Worm (Caenorhabditis elegans) whole organism, L3 larva: Measurements from ENCODE around the gene str-225.

Experiments used
- aly-2 ChIP-seq: fragments of 150-350 bp; optimal IDR thresholded peaks from 2 replicates; lab custom pipeline; 2014; ENCODE audit warnings: missing biosample characterization, missing genetic modification characterization
- ama-1 ChIP-seq: fragments of 150-350 bp; optimal IDR thresholded peaks from 2 replicates; lab custom pipeline; 2018
- ceh-28 ChIP-seq: fragments of 150-350 bp; optimal IDR thresholded peaks from 2 replicates; lab custom pipeline; 2014; ENCODE audit warnings: missing biosample characterization, missing genetic modification reagents, missing genetic modification characterization
- ceh-82 ChIP-seq: fragments of 150-350 bp; optimal IDR thresholded peaks from 2 replicates; lab custom pipeline; 2014; ENCODE audit warnings: missing biosample characterization, missing genetic modification characterization
- ceh-9 ChIP-seq: sonication (generic microtip); optimal IDR thresholded peaks from 2 replicates; lab custom pipeline; 2018; ENCODE audit warnings: missing biosample characterization, missing genetic modification characterization
- daf-12 ChIP-seq: fragments of 150-350 bp; optimal IDR thresholded peaks from 2 replicates; lab custom pipeline; 2014; ENCODE audit warnings: missing biosample characterization, missing genetic modification reagents, missing genetic modification characterization
- egl-27 ChIP-seq: sonication (generic microtip); optimal IDR thresholded peaks from 4 replicates; lab custom pipeline; 2017; ENCODE audit warnings: missing biosample characterization, missing genetic modification reagents, missing genetic modification characterization
- egl-5 ChIP-seq: fragments of 150-350 bp; optimal IDR thresholded peaks from 2 replicates; lab custom pipeline; 2017; ENCODE audit warnings: missing biosample characterization, missing genetic modification reagents, missing genetic modification characterization, inconsistent platforms
- elt-1 ChIP-seq: fragments of 150-350 bp; optimal IDR thresholded peaks from 2 replicates; lab custom pipeline; 2014; ENCODE audit warnings: missing biosample characterization, missing genetic modification characterization
- elt-2 ChIP-seq: sonication (generic microtip); optimal IDR thresholded peaks from 2 replicates; lab custom pipeline; 2016; ENCODE audit warnings: missing genetic modification reagents, mild to moderate bottlenecking, missing genetic modification characterization, missing compliant biosample characterization
- elt-3 ChIP-seq, 3 experiments: fragments of 150-350 bp in 1 of 3; sonication (generic microtip) in 2 of 3; optimal IDR thresholded peaks; 2 replicates in 2 of 3; 4 replicates in 1 of 3; lab custom pipeline; 2014 to 2017; ENCODE audit warnings: missing biosample characterization in 3 of 3, missing genetic modification characterization in 3 of 3
- fkh-10 ChIP-seq: sonication (generic microtip); optimal IDR thresholded peaks from 2 replicates; lab custom pipeline; 2017; ENCODE audit warnings: missing biosample characterization, missing genetic modification reagents, missing genetic modification characterization
- fos-1 ChIP-seq: fragments of 150-350 bp; optimal IDR thresholded peaks from 2 replicates; lab custom pipeline; 2014; ENCODE audit warnings: missing biosample characterization, missing genetic modification characterization
- hmg-11 ChIP-seq: sonication (generic microtip); optimal IDR thresholded peaks from 2 replicates; lab custom pipeline; 2016; ENCODE audit warnings: missing genetic modification characterization, missing compliant biosample characterization
- jun-1 ChIP-seq: fragments of 150-350 bp; optimal IDR thresholded peaks from 2 replicates; lab custom pipeline; 2014; ENCODE audit warnings: missing biosample characterization, missing genetic modification reagents, missing genetic modification characterization
- lin-15B ChIP-seq: fragments of 150-350 bp; optimal IDR thresholded peaks from 2 replicates; lab custom pipeline; 2014; ENCODE audit warnings: missing biosample characterization, missing genetic modification characterization
- lsy-12 ChIP-seq: sonication (generic microtip); optimal IDR thresholded peaks from 2 replicates; lab custom pipeline; 2016; ENCODE audit warnings: mild to moderate bottlenecking, missing genetic modification characterization, missing compliant biosample characterization
- mdl-1 ChIP-seq: fragments of 150-350 bp; optimal IDR thresholded peaks from 2 replicates; lab custom pipeline; 2014; ENCODE audit warnings: missing biosample characterization, missing genetic modification characterization
- mml-1 ChIP-seq: fragments of 150-350 bp; sonication (generic microtip); optimal IDR thresholded peaks from 3 replicates; lab custom pipeline; 2014; ENCODE audit warnings: missing biosample characterization, missing genetic modification characterization
- nhr-11 ChIP-seq: fragments of 150-350 bp; optimal IDR thresholded peaks from 2 replicates; lab custom pipeline; 2014; ENCODE audit warnings: missing biosample characterization, missing genetic modification characterization
- nhr-12 ChIP-seq: fragments of 150-350 bp; optimal IDR thresholded peaks from 2 replicates; lab custom pipeline; 2014; ENCODE audit warnings: missing biosample characterization, missing genetic modification characterization
- nhr-23 ChIP-seq: fragments of 150-350 bp; optimal IDR thresholded peaks from 2 replicates; lab custom pipeline; 2014; ENCODE audit warnings: missing biosample characterization, missing genetic modification reagents, missing genetic modification characterization
- nhr-237 ChIP-seq: fragments of 150-350 bp; optimal IDR thresholded peaks from 2 replicates; lab custom pipeline; 2014; ENCODE audit warnings: missing biosample characterization, missing genetic modification characterization
- nhr-25 ChIP-seq: sonication (generic microtip); optimal IDR thresholded peaks from 2 replicates; lab custom pipeline; 2017; ENCODE audit warnings: missing biosample characterization, missing genetic modification characterization
- nhr-28 ChIP-seq: fragments of 150-350 bp; optimal IDR thresholded peaks from 2 replicates; lab custom pipeline; 2014; ENCODE audit warnings: missing biosample characterization, missing genetic modification characterization
- nhr-43 ChIP-seq: sonication (generic microtip); optimal IDR thresholded peaks from 2 replicates; lab custom pipeline; 2016; ENCODE audit warnings: mild to moderate bottlenecking, missing genetic modification characterization, missing compliant biosample characterization; ENCODE audit not compliant: poor library complexity, severe bottlenecking
- nhr-67 ChIP-seq: fragments of 150-350 bp; optimal IDR thresholded peaks from 2 replicates; lab custom pipeline; 2014; ENCODE audit warnings: missing biosample characterization, missing genetic modification characterization
- nhr-76 ChIP-seq: fragments of 150-350 bp; sonication (generic microtip); optimal IDR thresholded peaks from 5 replicates; lab custom pipeline; 2014; ENCODE audit warnings: missing biosample characterization, missing genetic modification characterization
- nhr-77 ChIP-seq: fragments of 150-350 bp; optimal IDR thresholded peaks from 2 replicates; lab custom pipeline; 2014; ENCODE audit warnings: missing biosample characterization, missing genetic modification characterization
- pqm-1 ChIP-seq: fragments of 150-350 bp; optimal IDR thresholded peaks from 2 replicates; lab custom pipeline; 2017; ENCODE audit warnings: missing biosample characterization, missing genetic modification characterization, inconsistent platforms
- sea-2 ChIP-seq: fragments of 150-350 bp; sonication (generic microtip); optimal IDR thresholded peaks from 4 replicates; lab custom pipeline; 2014; ENCODE audit warnings: missing biosample characterization, missing genetic modification reagents, missing genetic modification characterization
- skn-1 ChIP-seq: fragments of 150-350 bp; optimal IDR thresholded peaks from 2 replicates; lab custom pipeline; 2014; ENCODE audit warnings: missing biosample characterization, missing genetic modification characterization
- snpc-4 ChIP-seq: fragments of 150-350 bp; optimal IDR thresholded peaks from 2 replicates; lab custom pipeline; 2014; ENCODE audit warnings: missing biosample characterization, missing genetic modification characterization
- unc-39 ChIP-seq: sonication (generic microtip); optimal IDR thresholded peaks from 4 replicates; lab custom pipeline; 2017; ENCODE audit warnings: missing biosample characterization, missing genetic modification characterization
- unc-62 ChIP-seq: fragments of 150-350 bp; sonication (generic microtip); optimal IDR thresholded peaks from 4 replicates; lab custom pipeline; 2014; ENCODE audit warnings: missing biosample characterization, missing genetic modification reagents, missing genetic modification characterization
- zag-1 ChIP-seq: fragments of 150-350 bp; optimal IDR thresholded peaks from 2 replicates; lab custom pipeline; 2014; ENCODE audit warnings: missing biosample characterization, missing genetic modification characterization
- ztf-11 ChIP-seq: fragments of 150-350 bp; optimal IDR thresholded peaks from 2 replicates; lab custom pipeline; 2014; ENCODE audit warnings: missing biosample characterization, missing genetic modification characterization
- ztf-4 ChIP-seq: fragments of 150-350 bp; optimal IDR thresholded peaks from 2 replicates; lab custom pipeline; 2014; ENCODE audit warnings: missing biosample characterization, missing genetic modification characterization

Gene str-225

DNA sequence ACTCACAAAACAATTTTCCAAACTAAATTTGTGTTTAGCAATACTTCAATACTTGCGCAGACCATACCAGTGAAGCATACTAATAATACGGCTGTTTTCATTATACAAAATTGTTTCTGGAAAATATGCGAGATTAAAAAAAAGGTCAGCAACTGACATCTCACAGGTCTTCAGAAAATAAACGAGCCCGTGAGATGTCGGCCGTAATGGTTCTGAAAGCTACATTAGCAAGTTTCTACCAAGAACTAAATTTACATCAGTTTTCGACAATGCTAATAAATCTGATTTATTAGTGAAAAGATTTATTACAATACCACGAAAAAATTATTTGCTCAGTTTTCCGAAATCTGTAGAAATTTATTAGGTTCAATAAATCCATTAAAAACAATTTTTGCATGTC is 30.1 kb upstream of the str-225 start, which contains the start of gene srbc-31:
Gene srbc-31 (minus strand): TSS at position 101 of the 400 bp plus-strand sequence.
- TF ChIP-seq egl-27 (tag; lab: Kevin White, UChicago) (no peak), sea-2 (no peak), fos-1 (no peak), nhr-77 (tag; lab: Kevin White, UChicago) (no peak)

DNA sequence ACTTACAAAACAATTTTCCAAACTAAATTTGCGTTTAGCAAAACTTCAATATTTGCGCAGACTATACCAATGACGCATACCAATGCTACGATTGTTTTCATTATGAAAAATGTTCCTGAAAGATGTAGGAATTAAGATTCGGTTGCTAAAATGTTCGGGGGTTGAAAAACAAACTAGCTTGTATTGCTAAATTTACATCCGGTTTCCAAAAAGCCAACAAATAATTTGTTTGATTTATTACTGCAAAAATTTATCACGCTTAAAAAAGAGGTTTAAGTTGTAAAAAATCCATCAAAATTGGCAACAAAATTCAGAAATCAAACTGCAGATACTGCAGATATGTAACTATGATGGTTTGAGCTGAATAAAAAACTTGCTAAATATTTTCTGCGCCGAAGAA is 27.3 kb upstream of the str-225 start, which contains the start of gene srbc-30:
Gene srbc-30 (minus strand): TSS at position 101 of the 400 bp plus-strand sequence.
- TF ChIP-seq nhr-23 (tag; lab: Kevin White, UChicago) (no peak), skn-1 (tag; lab: Kevin White, UChicago) (no peak), mml-1 (no peak), snpc-4 (tag; lab: Kevin White, UChicago) (no peak), nhr-43 (tag; lab: Kevin White, UChicago) (no peak), ztf-11 (tag; lab: Kevin White, UChicago) (no peak), mdl-1 (tag; lab: Kevin White, UChicago) (no peak), jun-1 (no peak), fos-1 (no peak), lin-15B (tag; lab: Kevin White, UChicago) (no peak), nhr-77 (tag; lab: Kevin White, UChicago) (no peak), unc-62 (GFP tag; lab: Kevin White, UChicago) (no peak), elt-3 (tag; optimal IDR thresholded peaks at IDR 0.05; lab: Kevin White, UChicago) (no peak), sea-2 (no peak), elt-1 (tag; lab: Kevin White, UChicago) (no peak), ceh-82 (tag; lab: Kevin White, UChicago) (no peak), ceh-9 (tag; lab: Kevin White, UChicago) (no peak), egl-5 (tag; lab: Kevin White, UChicago) (no peak), nhr-76 (no peak)

DNA sequence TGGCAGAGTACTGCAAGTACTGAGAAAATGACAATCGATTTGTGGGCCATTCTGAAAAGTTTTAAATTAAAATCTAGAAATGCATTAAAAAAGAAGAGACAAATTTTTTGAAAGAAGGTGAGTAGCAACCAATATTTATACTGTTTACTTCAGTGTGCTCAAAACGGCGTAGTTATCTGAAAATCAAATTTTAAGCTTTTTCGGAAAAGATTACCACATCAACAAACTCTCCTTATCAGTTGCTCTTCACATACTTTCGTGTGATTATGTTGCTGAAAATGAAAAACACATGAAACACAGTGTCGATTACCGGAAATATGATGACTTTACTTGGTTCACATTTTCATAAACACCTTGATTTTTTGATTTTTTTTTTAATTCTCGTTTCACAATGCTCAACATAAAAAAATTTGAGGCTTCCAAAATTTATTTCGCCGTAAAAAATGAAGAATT is 25.0 kb upstream of the str-225 start, which contains the start of gene lys-7:
Gene lys-7 (minus strand): TSS at position 51 of the 453 bp plus-strand sequence.
- TF ChIP-seq jun-1 (peak; percentile 23), pqm-1 (tag; lab: Kevin White, UChicago) (peak; percentile 2), nhr-23 (tag; lab: Kevin White, UChicago) (no peak), egl-5 (tag; lab: Kevin White, UChicago) (no peak), nhr-25 (tag; lab: Kevin White, UChicago) (no peak), hmg-11 (no peak), elt-2 (peak; percentile 67), aly-2 (tag; lab: Kevin White, UChicago) (no peak), nhr-237 (no peak), nhr-11 (tag; lab: Kevin White, UChicago) (no peak), daf-12 (tag; lab: Kevin White, UChicago) (no peak), lsy-12 (no peak), nhr-12 (no peak), elt-3 (tag; optimal IDR thresholded peaks at IDR 0.05; lab: Kevin White, UChicago) (no peak)

DNA sequence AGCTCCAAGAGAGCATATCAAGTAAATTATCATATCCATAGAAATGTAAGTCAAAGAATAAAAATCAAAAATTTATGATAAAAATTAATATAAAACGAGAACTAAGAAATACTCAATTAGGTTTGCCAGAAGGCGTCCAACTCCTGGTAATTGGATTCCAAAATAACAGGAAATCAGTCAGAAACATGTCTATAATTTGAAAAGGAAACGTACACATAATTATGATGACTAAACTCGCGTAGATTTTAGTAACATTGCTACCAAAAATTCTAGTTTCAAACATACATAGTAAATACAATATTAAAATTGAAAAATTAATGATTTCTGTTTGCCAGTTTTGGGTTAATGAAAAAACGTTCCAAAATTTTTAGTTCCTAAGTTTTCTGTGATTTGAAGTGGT is 22.9 kb upstream of the str-225 start, which contains the start of gene srbc-33:
Gene srbc-33 (minus strand): TSS at position 101 of the 400 bp plus-strand sequence.
- TF ChIP-seq ama-1 (no peak), lin-15B (tag; lab: Kevin White, UChicago) (no peak), ceh-82 (tag; lab: Kevin White, UChicago) (no peak), nhr-28 (no peak), hmg-11 (no peak), nhr-77 (tag; lab: Kevin White, UChicago) (no peak), elt-3 (tag; optimal IDR thresholded peaks at IDR 0.05; lab: Kevin White, UChicago) (no peak), elt-1 (tag; lab: Kevin White, UChicago) (no peak), nhr-12 (no peak), nhr-11 (tag; lab: Kevin White, UChicago) (no peak), skn-1 (tag; lab: Kevin White, UChicago) (no peak), elt-2 (no peak), nhr-67 (tag; lab: Kevin White, UChicago) (no peak), unc-39 (tag; lab: Kevin White, UChicago) (no peak)

DNA sequence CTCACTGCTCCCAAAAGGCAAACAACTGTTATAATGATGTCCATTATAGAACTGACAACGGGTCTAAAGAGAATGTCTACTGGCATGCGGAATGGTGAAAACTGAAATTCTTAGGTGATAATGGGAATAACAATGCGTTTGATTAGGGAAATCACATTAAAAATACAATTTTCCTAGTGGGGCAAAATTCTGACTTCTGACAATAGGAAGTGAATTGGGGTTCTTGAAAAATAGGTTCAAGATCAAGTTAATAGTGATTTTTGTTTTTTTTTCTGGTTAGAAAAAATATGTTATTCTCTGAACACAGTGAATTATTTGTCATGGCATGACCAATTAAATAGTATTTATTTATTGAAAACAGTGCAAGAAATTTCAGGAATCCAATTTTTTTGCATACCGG is 20.8 kb upstream of the str-225 start, which contains the start of gene srbc-32:
Gene srbc-32 (minus strand): TSS at position 101 of the 400 bp plus-strand sequence.
- TF ChIP-seq ceh-28 (tag; lab: Kevin White, UChicago) (no peak), nhr-43 (tag; lab: Kevin White, UChicago) (no peak), fkh-10 (no peak), skn-1 (tag; lab: Kevin White, UChicago) (no peak), elt-3 (tag; optimal IDR thresholded peaks at IDR 0.05; lab: Kevin White, UChicago) (no peak), nhr-28 (no peak), fos-1 (no peak), nhr-76 (no peak), nhr-25 (tag; lab: Kevin White, UChicago) (no peak), ztf-4 (tag; lab: Kevin White, UChicago) (no peak), zag-1 (tag; lab: Kevin White, UChicago) (no peak), lsy-12 (no peak), ceh-9 (tag; lab: Kevin White, UChicago) (no peak)
